Worm (Caenorhabditis elegans) whole organism, young adult: ENCODE measurements around the gene C44C10.5.

ENCODE experiments used
- D2030.7 ChIP-seq: fragments of 200-800 bp; sonication (Bioruptor generic); IDR thresholded peaks from 2 replicates; pipeline ENCODE4 v1.3.6; 2022; ENCODE audit warnings: missing genetic modification reagents, missing genetic modification characterization, missing compliant biosample characterization
- attf-3 ChIP-seq: fragments of 200-800 bp; sonication (Bioruptor generic); conservative IDR thresholded peaks from 2 replicates; pipeline ENCODE4 v1.3.6; 2022; ENCODE audit warnings: missing genetic modification reagents, missing genetic modification characterization, missing compliant biosample characterization
- dpff-1 ChIP-seq: sonication (generic microtip); optimal IDR thresholded peaks from 2 replicates; lab custom pipeline; 2017; ENCODE audit warnings: mild to moderate bottlenecking, missing genetic modification characterization, missing compliant biosample characterization
- dpl-1 ChIP-seq: fragments of 150-350 bp; optimal IDR thresholded peaks from 2 replicates; lab custom pipeline; 2014; ENCODE audit warnings: missing biosample characterization, missing genetic modification reagents, missing genetic modification characterization
- efl-1 ChIP-seq: fragments of 150-350 bp; optimal IDR thresholded peaks from 2 replicates; lab custom pipeline; 2014; ENCODE audit warnings: missing biosample characterization, missing genetic modification reagents, missing genetic modification characterization
- lin-35 ChIP-seq, 3 experiments: fragments of 150-350 bp in 2 of 3; sonication (generic microtip) in 1 of 3; optimal IDR thresholded peaks; 2 replicates each; lab custom pipeline; 2014 to 2018; ENCODE audit warnings: missing biosample characterization in 3 of 3, missing genetic modification characterization in 3 of 3, missing genetic modification reagents in 3 of 3
- rec-8 ChIP-seq, 2 experiments: sonication (generic microtip); optimal IDR thresholded peaks; 2 replicates each; lab custom pipeline; 2016; ENCODE audit warnings: mild to moderate bottlenecking in 2 of 2, missing genetic modification characterization in 2 of 2, missing genetic modification reagents in 2 of 2, missing genotype in 2 of 2, missing biosample characterization in 1 of 2, missing compliant biosample characterization in 1 of 2, moderate library complexity in 1 of 2
- snpc-4 ChIP-seq, 5 experiments: fragments of 150-350 bp in 1 of 5; sonication (generic microtip) in 4 of 5; optimal IDR thresholded peaks; 2 replicates each; lab custom pipeline; 2014 to 2018; ENCODE audit warnings: missing genetic modification characterization in 5 of 5, missing biosample characterization in 3 of 5, antibody characterized with exemption in 2 of 5, mild to moderate bottlenecking in 2 of 5, missing compliant biosample characterization in 2 of 5, missing genotype in 2 of 5, moderate library complexity in 2 of 5, missing genetic modification reagents in 1 of 5
- unc-130 ChIP-seq: sonication (generic microtip); optimal IDR thresholded peaks from 2 replicates; lab custom pipeline; 2016; ENCODE audit warnings: missing genetic modification reagents, missing genetic modification characterization, missing compliant biosample characterization
- xnd-1 ChIP-seq: sonication (generic microtip); optimal IDR thresholded peaks from 2 replicates; lab custom pipeline; 2016; ENCODE audit warnings: missing genotype, missing genetic modification reagents, missing genetic modification characterization, missing compliant biosample characterization
- ztf-18 ChIP-seq: sonication (generic microtip); optimal IDR thresholded peaks from 2 replicates; lab custom pipeline; 2016; ENCODE audit warnings: missing genotype, mild to moderate bottlenecking, missing genetic modification characterization, missing compliant biosample characterization

DNA sequence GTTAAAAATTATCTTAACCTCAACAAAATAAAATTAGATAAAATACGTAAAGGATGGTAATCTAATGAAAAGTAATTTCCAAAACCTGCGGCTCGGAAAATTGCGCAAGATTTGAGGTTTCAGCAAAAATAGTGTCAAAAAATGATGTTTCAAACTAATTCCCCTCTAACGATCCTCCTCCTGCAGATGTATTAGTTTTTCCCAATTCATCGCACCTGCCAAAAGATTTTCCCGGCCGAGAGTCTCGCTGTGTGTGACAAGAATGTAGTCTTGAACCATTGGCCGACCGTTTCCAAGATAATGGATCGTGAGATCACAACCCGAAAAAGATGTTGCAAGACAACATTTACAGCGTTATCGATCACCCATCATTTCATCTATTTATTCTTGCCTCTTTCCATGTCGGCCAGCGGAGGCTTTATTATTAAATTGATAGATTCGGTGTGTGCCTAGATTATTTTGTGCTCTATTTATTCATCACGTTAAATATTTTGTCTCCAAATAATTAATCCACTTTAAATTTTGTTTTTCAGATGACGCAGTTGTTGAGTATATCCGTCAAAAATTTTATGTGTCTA, at the start of gene C44C10.5, which contains the start of gene C44C10.10:
- no peak for TF ChIP-seq efl-1 (GFP tag; lab: Kevin White, UChicago)
- no peak for TF ChIP-seq unc-130 (GFP tag; lab: Kevin White, UChicago)
- TF ChIP-seq dpff-1 (tag; lab: Kevin White, UChicago), result no peak
- TF ChIP-seq xnd-1 (tag; lab: Kevin White, UChicago), result no peak
- TF ChIP-seq D2030.7 (GFP tag; lab: Robert Waterston, UW), result no peak
- no peak for TF ChIP-seq snpc-4 (GFP tag; optimal IDR thresholded peaks at IDR 0.05; lab: Kevin White, UChicago)
- TF ChIP-seq snpc-4 (tag; optimal IDR thresholded peaks at IDR 0.05; lab: Kevin White, UChicago), result no peak
- no peak for TF ChIP-seq attf-3 (GFP tag; lab: Robert Waterston, UW)
- TF ChIP-seq dpl-1 (GFP tag; lab: Kevin White, UChicago), result no peak
- no peak for TF ChIP-seq ztf-18 (tag; lab: Kevin White, UChicago)
- TF ChIP-seq lin-35 (GFP tag; optimal IDR thresholded peaks at IDR 0.05; lab: Kevin White, UChicago), result no peak
- TF ChIP-seq rec-8 (tag; optimal IDR thresholded peaks at IDR 0.05; lab: Kevin White, UChicago), result no peak
